Worm (Caenorhabditis elegans) whole organism, L4 larva: ENCODE measurements around the gene str-109.

Experiments
- R02D3.7 ChIP-seq: fragments of 150-350 bp; sonication (generic microtip); optimal IDR thresholded peaks from 3 replicates; lab custom pipeline; 2014; ENCODE audit warnings: missing biosample characterization, missing genetic modification characterization
- aly-2 ChIP-seq: sonication (generic microtip); optimal IDR thresholded peaks from 2 replicates; lab custom pipeline; 2018; ENCODE audit warnings: missing biosample characterization, missing genetic modification characterization
- ceh-82 ChIP-seq: sonication (generic microtip); optimal IDR thresholded peaks from 2 replicates; lab custom pipeline; 2017; ENCODE audit warnings: missing biosample characterization, missing genetic modification characterization
- ces-1 ChIP-seq: fragments of 150-350 bp; sonication (generic microtip); optimal IDR thresholded peaks from 4 replicates; lab custom pipeline; 2014; ENCODE audit warnings: missing biosample characterization, missing genetic modification reagents, missing genetic modification characterization
- dpl-1 ChIP-seq: fragments of 150-350 bp; optimal IDR thresholded peaks from 2 replicates; lab custom pipeline; 2014; ENCODE audit warnings: missing biosample characterization, missing genetic modification reagents, missing genetic modification characterization
- mdl-1 ChIP-seq, 2 experiments: fragments of 150-350 bp in 1 of 2; sonication (generic microtip) in 1 of 2; optimal IDR thresholded peaks; 2 replicates each; lab custom pipeline; 2014 to 2017; ENCODE audit warnings: missing biosample characterization in 2 of 2, missing genetic modification characterization in 2 of 2
- nhr-76 ChIP-seq: fragments of 150-350 bp; optimal IDR thresholded peaks from 2 replicates; lab custom pipeline; 2014; ENCODE audit warnings: missing biosample characterization, missing genetic modification characterization
- unc-130 ChIP-seq: sonication (generic microtip); optimal IDR thresholded peaks from 2 replicates; lab custom pipeline; 2016; ENCODE audit warnings: missing genetic modification reagents, missing genetic modification characterization, missing compliant biosample characterization
- vab-7 ChIP-seq: fragments of 200-800 bp; sonication (Bioruptor generic); IDR thresholded peaks from 2 replicates; pipeline ENCODE4 v1.3.6; 2022; ENCODE audit warnings: missing genetic modification reagents, missing genetic modification characterization, missing compliant biosample characterization
- ztf-11 ChIP-seq: fragments of 150-350 bp; optimal IDR thresholded peaks from 2 replicates; lab custom pipeline; 2014; ENCODE audit warnings: missing biosample characterization, missing genetic modification characterization

- no peak for TF ChIP-seq mdl-1 (tag; optimal IDR thresholded peaks at IDR 0.05; lab: Kevin White, UChicago)
- TF ChIP-seq aly-2 (tag; lab: Kevin White, UChicago): no peak
- TF ChIP-seq ces-1: no peak
- TF ChIP-seq ztf-11 (tag; lab: Kevin White, UChicago): no peak
- TF ChIP-seq ceh-82 (tag; lab: Kevin White, UChicago): no peak
- TF ChIP-seq vab-7 (GFP tag; lab: Robert Waterston, UW): no peak
- TF ChIP-seq nhr-76 (tag; lab: Kevin White, UChicago): no peak
- TF ChIP-seq R02D3.7 (tag; lab: Kevin White, UChicago): no peak
- TF ChIP-seq dpl-1 (GFP tag; lab: Kevin White, UChicago): no peak
- no peak for TF ChIP-seq unc-130
Observed at ce11 chrV:16183357-16183756, 21.3 kb upstream of the str-109 start, which contains the start of gene srz-14.
